Fruit fly (Drosophila melanogaster): ENCODE measurements around the gene Cph.

Gene Cph

DNA sequence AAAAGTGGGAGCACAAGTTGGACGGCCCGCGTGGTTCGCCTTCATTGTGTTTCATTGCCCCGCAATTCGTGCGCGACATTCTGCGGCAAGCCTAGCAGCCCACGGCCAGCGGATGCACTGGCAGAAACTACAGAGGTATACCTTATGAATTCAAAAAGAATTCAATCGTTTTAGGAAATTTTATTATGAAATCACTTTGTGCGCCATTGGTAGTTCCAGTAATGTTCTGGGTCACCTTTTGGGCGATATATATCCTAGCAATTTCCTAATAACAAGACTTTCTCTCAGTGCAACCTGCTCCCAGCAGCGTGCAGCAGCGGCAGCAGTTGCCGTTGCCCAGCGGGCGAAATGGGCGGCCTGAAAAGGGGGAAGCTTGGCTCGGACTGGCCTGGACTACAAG, 39.6 kb downstream of the Cph start (continued):
- 0 out of 3 replicates have a peak, but pooled peaks have one; percentile 30 for TF ChIP-seq zfh1 (GFP tag; IDR thresholded peaks at IDR 0.05)
- TF ChIP-seq CG4820 (GFP tag; optimal IDR thresholded peaks at IDR 0.05), result no peak
- peak; percentile 12 for TF ChIP-seq CG2712 (tag; optimal IDR thresholded peaks at IDR 0.05)
- TF ChIP-seq gem (tag; optimal IDR thresholded peaks at IDR 0.05), result peak; percentile 16
- no peak for TF ChIP-seq ewg (GFP tag; optimal IDR thresholded peaks at IDR 0.05)
- no peak for TF ChIP-seq sim (GFP tag; IDR thresholded peaks at IDR 0.05)
- peak; percentile 35 for TF ChIP-seq dmrt11E (tag; optimal IDR thresholded peaks at IDR 0.05)
- peak; percentile 41; the same call in 1 of the 2 replicates for TF ChIP-seq Xrp1 (GFP tag; IDR thresholded peaks at IDR 0.05)
- TF ChIP-seq Dek (tag; optimal IDR thresholded peaks at IDR 0.05), result no peak
- TF ChIP-seq Asciz (GFP tag; optimal IDR thresholded peaks at IDR 0.05), result no peak
- TF ChIP-seq CG3838 (GFP tag; optimal IDR thresholded peaks at IDR 0.05), result no peak
- TF ChIP-seq hbn (GFP tag; IDR thresholded peaks at IDR 0.05; ENCODE audit: partially characterized antibody), result no peak
- no peak for TF ChIP-seq CG9876 (GFP tag; optimal IDR thresholded peaks at IDR 0.05)
- TF ChIP-seq Hmx (GFP tag; optimal IDR thresholded peaks at IDR 0.05), result no peak
- TF ChIP-seq CG17802 (tag; optimal IDR thresholded peaks at IDR 0.05), result no peak
- no peak for TF ChIP-seq CG15514 (GFP tag; optimal IDR thresholded peaks at IDR 0.05)
- no peak for TF ChIP-seq Gug (GFP tag; IDR thresholded peaks at IDR 0.05)
- no peak for TF ChIP-seq Doc2 (GFP tag; IDR thresholded peaks at IDR 0.05)
- TF ChIP-seq CG6272 (GFP tag; IDR thresholded peaks at IDR 0.05), result no peak
- peak; percentile 2 for TF ChIP-seq nmo (GFP tag; optimal IDR thresholded peaks at IDR 0.05)
- no peak for TF ChIP-seq CG9215 (GFP tag; IDR thresholded peaks at IDR 0.05)
- no peak for TF ChIP-seq Hand (GFP tag; optimal IDR thresholded peaks at IDR 0.05)
- no peak for TF ChIP-seq CG4617 (GFP tag; optimal IDR thresholded peaks at IDR 0.05; ENCODE audit: borderline replicate concordance)
- peak; percentile 72 for TF ChIP-seq sens (GFP tag)
- TF ChIP-seq CG8089 (GFP tag; optimal IDR thresholded peaks at IDR 0.05), result no peak
- no peak; the same call in 1 of the 2 replicates for TF ChIP-seq lmd (GFP tag; IDR thresholded peaks at IDR 0.05)
- TF ChIP-seq shn (GFP tag; optimal IDR thresholded peaks at IDR 0.05), result no peak
- peak in 1 of 2 experiments; percentile 36 for TF ChIP-seq chif (GFP tag; optimal IDR thresholded peaks at IDR 0.05)
- TF ChIP-seq CG17385 (GFP tag; optimal IDR thresholded peaks at IDR 0.05), result no peak
- no peak for TF ChIP-seq CG12219 (GFP tag; optimal IDR thresholded peaks at IDR 0.05)
- TF ChIP-seq CG11398 (GFP tag; optimal IDR thresholded peaks at IDR 0.05), result no peak
- TF ChIP-seq CG16863 (GFP tag; optimal IDR thresholded peaks at IDR 0.05), result no peak
- no peak for TF ChIP-seq wdn (GFP tag; IDR thresholded peaks at IDR 0.05)
- TF ChIP-seq GATAe (GFP tag; conservative IDR thresholded peaks at IDR 0.05), result no peak
- TF ChIP-seq CG10979 (tag; optimal IDR thresholded peaks at IDR 0.05), result peak; percentile 13
- TF ChIP-seq repo (GFP tag; optimal IDR thresholded peaks at IDR 0.05), result no peak
- TF ChIP-seq Dip3 (GFP tag; optimal IDR thresholded peaks at IDR 0.05), result no peak
- peak; percentile 48 for TF ChIP-seq CG1603 (tag; optimal IDR thresholded peaks at IDR 0.05)
- TF ChIP-seq Dll (GFP tag; IDR thresholded peaks at IDR 0.05; ENCODE audit: partially characterized antibody), result no peak
- no peak for TF ChIP-seq aop (GFP tag; IDR thresholded peaks at IDR 0.05)
- TF ChIP-seq HmgZ (tag; optimal IDR thresholded peaks at IDR 0.05), result no peak
- TF ChIP-seq CG12155 (GFP tag; optimal IDR thresholded peaks at IDR 0.05), result no peak
- no peak for TF ChIP-seq CG17359 (tag; optimal IDR thresholded peaks at IDR 0.05)
- TF ChIP-seq slou (GFP tag; optimal IDR thresholded peaks at IDR 0.05), result no peak
- no peak for TF ChIP-seq D19B (GFP tag; optimal IDR thresholded peaks at IDR 0.05)
- no peak for TF ChIP-seq CG12769 (tag; optimal IDR thresholded peaks at IDR 0.05)
- no peak for TF ChIP-seq CG4424 (GFP tag; optimal IDR thresholded peaks at IDR 0.05)
- no peak for TF ChIP-seq hkb (optimal IDR thresholded peaks at IDR 0.05)
- TF ChIP-seq hkb (GFP tag; IDR thresholded peaks at IDR 0.05), result no peak
- no peak for TF ChIP-seq crc (GFP tag; optimal IDR thresholded peaks at IDR 0.05)
- peak; percentile 4 for TF ChIP-seq phol (tag; optimal IDR thresholded peaks at IDR 0.05)
- TF ChIP-seq CG6813 (GFP tag; optimal IDR thresholded peaks at IDR 0.05), result no peak
